Worm (Caenorhabditis elegans) whole organism, young adult: Measurements from ENCODE around the gene VB0395L.1.
A peak's percentile ranks its signal among the peaks of the same experiment; 100 is the strongest.

Source experiments
- B0035.1 ChIP-seq: sonication (generic microtip); optimal IDR thresholded peaks from 2 replicates; lab custom pipeline; 2016; ENCODE audit warnings: missing genetic modification characterization, mild to moderate bottlenecking, missing compliant biosample characterization, missing genotype, missing genetic modification reagents
- F22D6.2 ChIP-seq: sonication (generic microtip); optimal IDR thresholded peaks from 2 replicates; lab custom pipeline; 2016; ENCODE audit warnings: mild to moderate bottlenecking, missing genetic modification characterization, missing compliant biosample characterization
- F33H1.4 ChIP-seq: fragments of 200-800 bp; sonication (Bioruptor generic); IDR thresholded peaks from 2 replicates; pipeline ENCODE4 v1.3.6; 2022; ENCODE audit warnings: missing genetic modification reagents, missing genetic modification characterization, missing compliant biosample characterization
- F39B2.1 ChIP-seq: fragments of 200-800 bp; sonication (Bioruptor generic); IDR thresholded peaks from 2 replicates; pipeline ENCODE4 v1.3.6; 2022; ENCODE audit warnings: missing genetic modification reagents, missing genetic modification characterization, missing compliant biosample characterization
- F49E8.2 ChIP-seq: sonication (generic microtip); optimal IDR thresholded peaks from 3 replicates; lab custom pipeline; 2017; ENCODE audit warnings: missing genetic modification characterization, mild to moderate bottlenecking, missing compliant biosample characterization, antibody characterized with exemption, moderate library complexity; ENCODE audit not compliant: insufficient read depth
- F52B5.7 ChIP-seq: sonication (generic microtip); optimal IDR thresholded peaks from 2 replicates; lab custom pipeline; 2016; ENCODE audit warnings: mild to moderate bottlenecking, missing genetic modification characterization, missing compliant biosample characterization
- F57A8.1 ChIP-seq: fragments of 200-800 bp; sonication (Bioruptor generic); optimal IDR thresholded peaks from 2 replicates; lab custom pipeline; 2018; ENCODE audit warnings: mild to moderate bottlenecking, missing genetic modification characterization, moderate library complexity, missing compliant biosample characterization
- K11D2.4 ChIP-seq: fragments of 200-800 bp; sonication (Bioruptor generic); IDR thresholded peaks from 2 replicates; pipeline ENCODE4 v1.3.6; 2022; ENCODE audit warnings: missing genetic modification reagents, missing genetic modification characterization, missing compliant biosample characterization
- Y53G8AR.9 ChIP-seq: fragments of 200-800 bp; sonication (Bioruptor generic); conservative IDR thresholded peaks from 2 replicates; pipeline ENCODE4 v1.3.6; 2022; ENCODE audit warnings: missing genetic modification reagents, missing genetic modification characterization, missing compliant biosample characterization
- ZK185.1 ChIP-seq: sonication (generic microtip); optimal IDR thresholded peaks from 2 replicates; lab custom pipeline; 2016; ENCODE audit warnings: mild to moderate bottlenecking, missing genetic modification characterization, missing compliant biosample characterization; ENCODE audit not compliant: poor library complexity, severe bottlenecking
- athp-1 ChIP-seq: sonication (generic microtip); optimal IDR thresholded peaks from 2 replicates; lab custom pipeline; 2017; ENCODE audit warnings: mild to moderate bottlenecking, missing genetic modification characterization, missing compliant biosample characterization
- ceh-91 ChIP-seq: fragments of 200-800 bp; sonication (Bioruptor generic); IDR thresholded peaks from 2 replicates; pipeline ENCODE4 v1.3.6; 2022; ENCODE audit warnings: missing genetic modification reagents, missing genetic modification characterization, missing compliant biosample characterization
- dox-1 ChIP-seq: fragments of 200-800 bp; sonication (Bioruptor generic); IDR thresholded peaks from 2 replicates; pipeline ENCODE4 v1.3.6; 2022; ENCODE audit warnings: missing genetic modification reagents, missing genetic modification characterization, missing compliant biosample characterization
- dpff-1 ChIP-seq: sonication (generic microtip); optimal IDR thresholded peaks from 2 replicates; lab custom pipeline; 2017; ENCODE audit warnings: mild to moderate bottlenecking, missing genetic modification characterization, missing compliant biosample characterization
- efl-1 ChIP-seq: fragments of 150-350 bp; optimal IDR thresholded peaks from 2 replicates; lab custom pipeline; 2014; ENCODE audit warnings: missing biosample characterization, missing genetic modification reagents, missing genetic modification characterization
- egrh-3 ChIP-seq: fragments of 200-800 bp; sonication (Bioruptor generic); IDR thresholded peaks from 2 replicates; pipeline ENCODE4 v1.3.6; 2022; ENCODE audit warnings: missing genetic modification reagents, missing genetic modification characterization, missing compliant biosample characterization
- ets-4 ChIP-seq: fragments of 200-800 bp; sonication (Bioruptor generic); optimal IDR thresholded peaks from 2 replicates; lab custom pipeline; 2018; ENCODE audit warnings: mild to moderate bottlenecking, missing genetic modification characterization, missing compliant biosample characterization
- fkh-3 ChIP-seq: sonication (generic microtip); optimal IDR thresholded peaks from 2 replicates; lab custom pipeline; 2016; ENCODE audit warnings: mild to moderate bottlenecking, missing genetic modification characterization, missing compliant biosample characterization
- gei-17 ChIP-seq: fragments of 200-800 bp; sonication (Bioruptor generic); optimal IDR thresholded peaks from 2 replicates; lab custom pipeline; 2018; ENCODE audit warnings: mild to moderate bottlenecking, missing genetic modification characterization, missing compliant biosample characterization
- him-1 ChIP-seq: sonication (generic microtip); optimal IDR thresholded peaks from 2 replicates; lab custom pipeline; 2016; ENCODE audit warnings: missing genotype, missing genetic modification reagents, missing genetic modification characterization, missing compliant biosample characterization
- hmg-1.2 ChIP-seq: fragments of 200-800 bp; sonication (Bioruptor generic); IDR thresholded peaks from 2 replicates; pipeline ENCODE4 v1.3.6; 2022; ENCODE audit warnings: missing genetic modification reagents, missing genetic modification characterization, missing compliant biosample characterization
- lin-35 ChIP-seq, 3 experiments: fragments of 150-350 bp in 2 of 3; sonication (generic microtip) in 1 of 3; optimal IDR thresholded peaks; 2 replicates each; lab custom pipeline; 2014 to 2018; ENCODE audit warnings: missing biosample characterization in 3 of 3, missing genetic modification characterization in 3 of 3, missing genetic modification reagents in 3 of 3
- lin-54 ChIP-seq: fragments of 200-800 bp; sonication (Bioruptor generic); optimal IDR thresholded peaks from 2 replicates; lab custom pipeline; 2018; ENCODE audit warnings: mild to moderate bottlenecking, missing genetic modification characterization, missing compliant biosample characterization
- madf-6 ChIP-seq: fragments of 200-800 bp; sonication (Bioruptor generic); IDR thresholded peaks from 2 replicates; pipeline ENCODE4 v1.3.6; 2022; ENCODE audit warnings: missing genetic modification reagents, missing genetic modification characterization, missing compliant biosample characterization
- mcd-1 ChIP-seq: fragments of 200-800 bp; sonication (Bioruptor generic); IDR thresholded peaks from 2 replicates; pipeline ENCODE4 v1.3.6; 2022; ENCODE audit warnings: missing genetic modification reagents, missing genetic modification characterization, missing compliant biosample characterization
- mel-28 ChIP-seq: sonication (generic microtip); optimal IDR thresholded peaks from 2 replicates; lab custom pipeline; 2016; ENCODE audit warnings: borderline replicate concordance, mild to moderate bottlenecking, missing genetic modification characterization, missing compliant biosample characterization
- mes-4 ChIP-seq: sonication (generic microtip); optimal IDR thresholded peaks from 2 replicates; lab custom pipeline; 2016; ENCODE audit warnings: missing genotype, missing genetic modification characterization, missing compliant biosample characterization
- nfya-2 ChIP-seq: fragments of 200-800 bp; sonication (Bioruptor generic); IDR thresholded peaks from 2 replicates; pipeline ENCODE4 v1.3.6; 2022; ENCODE audit warnings: missing genetic modification reagents, missing genetic modification characterization, missing compliant biosample characterization
- nhr-120 ChIP-seq: fragments of 200-800 bp; sonication (Bioruptor generic); IDR thresholded peaks from 2 replicates; pipeline ENCODE4 v1.3.6; 2022; ENCODE audit warnings: missing genetic modification characterization, missing compliant biosample characterization
- pha-4 ChIP-seq: fragments of 150-350 bp; sonication (generic microtip); optimal IDR thresholded peaks from 2 replicates; lab custom pipeline; 2014; ENCODE audit warnings: missing biosample characterization, missing genetic modification reagents, missing genetic modification characterization
- rcor-1 ChIP-seq: fragments of 200-800 bp; sonication (Bioruptor generic); IDR thresholded peaks from 2 replicates; pipeline ENCODE4 v1.3.6; 2022; ENCODE audit warnings: missing genetic modification reagents, missing genetic modification characterization, missing compliant biosample characterization
- sdz-38 ChIP-seq: sonication (generic microtip); optimal IDR thresholded peaks from 2 replicates; lab custom pipeline; 2016; ENCODE audit warnings: missing genotype, missing genetic modification characterization, missing compliant biosample characterization
- sea-2 ChIP-seq: fragments of 200-800 bp; sonication (Bioruptor generic); IDR thresholded peaks from 2 replicates; pipeline ENCODE4 v1.3.6; 2022; ENCODE audit warnings: missing genetic modification characterization, missing compliant biosample characterization
- snpc-3.4 ChIP-seq: sonication (generic microtip); optimal IDR thresholded peaks from 2 replicates; lab custom pipeline; 2017; ENCODE audit warnings: missing genetic modification characterization, mild to moderate bottlenecking, missing compliant biosample characterization, antibody characterized with exemption, moderate library complexity, missing genotype, missing genetic modification reagents
- snpc-4 ChIP-seq, 5 experiments: fragments of 150-350 bp in 1 of 5; sonication (generic microtip) in 4 of 5; optimal IDR thresholded peaks; 2 replicates each; lab custom pipeline; 2014 to 2018; ENCODE audit warnings: missing genetic modification characterization in 5 of 5, missing biosample characterization in 3 of 5, antibody characterized with exemption in 2 of 5, mild to moderate bottlenecking in 2 of 5, missing compliant biosample characterization in 2 of 5, missing genotype in 2 of 5, moderate library complexity in 2 of 5, missing genetic modification reagents in 1 of 5
- tbp1 ChIP-seq: fragments of 200-800 bp; sonication (Bioruptor generic); optimal IDR thresholded peaks from 2 replicates; lab custom pipeline; 2018; ENCODE audit warnings: mild to moderate bottlenecking, missing genetic modification characterization, missing compliant biosample characterization
- tbx-9 ChIP-seq: sonication (generic microtip); optimal IDR thresholded peaks from 2 replicates; lab custom pipeline; 2016; ENCODE audit warnings: borderline replicate concordance, missing genetic modification characterization, inconsistent platforms, missing compliant biosample characterization
- zfh-2 ChIP-seq: fragments of 200-800 bp; sonication (Bioruptor generic); conservative IDR thresholded peaks from 2 replicates; pipeline ENCODE4 v1.3.6; 2022; ENCODE audit warnings: missing genetic modification reagents, missing genetic modification characterization, missing compliant biosample characterization
- ztf-18 ChIP-seq: sonication (generic microtip); optimal IDR thresholded peaks from 2 replicates; lab custom pipeline; 2016; ENCODE audit warnings: missing genotype, mild to moderate bottlenecking, missing genetic modification characterization, missing compliant biosample characterization
- ztf-3 ChIP-seq: fragments of 200-800 bp; sonication (Bioruptor generic); optimal IDR thresholded peaks from 2 replicates; lab custom pipeline; 2018; ENCODE audit warnings: mild to moderate bottlenecking, missing genetic modification characterization, missing compliant biosample characterization

The VB0395L.1 gene

ce11 chrX:16056404-16056803 is 39.6 kb upstream of the VB0395L.1 start (continued):
- TF ChIP-seq Y53G8AR.9 (GFP tag; lab: Robert Waterston, UW) (peak; percentile 97), zfh-2 (GFP tag; lab: Robert Waterston, UW) (peak; percentile 90), fkh-3 (no peak), mcd-1 (GFP tag; lab: Robert Waterston, UW) (peak; percentile 91), nfya-2 (no peak), ZK185.1 (tag; lab: Kevin White, UChicago) (peak; percentile 98), sdz-38 (no peak), F52B5.7 (tag; lab: Kevin White, UChicago) (peak; percentile 91), ets-4 (peak; percentile 85), F33H1.4 (GFP tag; lab: Robert Waterston, UW) (peak; percentile 36), F39B2.1 (GFP tag; lab: Robert Waterston, UW) (no peak), mel-28 (tag; lab: Kevin White, UChicago) (peak; percentile 78), K11D2.4 (peak; percentile 99), pha-4 (tag; lab: Kevin White, UChicago) (peak; percentile 64), B0035.1 (tag; lab: Kevin White, UChicago) (peak; percentile 94), ztf-18 (tag; lab: Kevin White, UChicago) (peak; percentile 68), dox-1 (GFP tag; lab: Robert Waterston, UW) (peak; percentile 98), lin-54 (GFP tag; lab: Kevin White, UChicago) (peak; percentile 93), ztf-3 (GFP tag; lab: Kevin White, UChicago) (peak; percentile 90), F49E8.2 (tag; lab: Kevin White, UChicago) (no peak), madf-6 (no peak), egrh-3 (GFP tag; lab: Robert Waterston, UW) (peak; percentile 58), F22D6.2 (peak; percentile 97), ceh-91 (GFP tag; lab: Robert Waterston, UW) (no peak), tbp1 (peak; percentile 78), him-1 (no peak), hmg-1.2 (GFP tag; lab: Robert Waterston, UW) (peak; percentile 84; the same call in 1 of the 2 replicates), athp-1 (tag; lab: Kevin White, UChicago) (peak; percentile 56), mes-4 (tag; lab: Kevin White, UChicago) (no peak), nhr-120 (GFP tag; lab: Robert Waterston, UW) (no peak), efl-1 (GFP tag; lab: Kevin White, UChicago) (no peak), F57A8.1 (GFP tag; lab: Kevin White, UChicago) (peak; percentile 80)

DNA sequence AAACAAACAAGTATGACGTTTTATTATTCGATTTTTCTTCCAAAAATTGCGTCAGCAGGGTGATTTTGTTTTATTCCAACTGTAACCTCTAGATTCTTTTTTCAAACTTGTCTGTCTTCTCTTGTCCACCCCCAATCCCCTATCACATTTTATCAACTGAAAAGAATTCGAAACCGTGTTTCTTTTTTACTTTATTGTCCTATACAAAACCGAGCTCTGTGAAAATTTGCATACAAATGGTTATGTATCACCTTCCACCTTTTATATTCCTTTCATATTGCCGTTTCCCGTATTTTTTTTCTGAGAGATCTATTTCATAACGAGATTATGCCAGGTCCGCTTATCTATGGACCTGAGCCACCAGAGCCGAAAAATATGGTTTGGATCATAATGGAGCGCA is 38.5 kb upstream of the VB0395L.1 start, which contains the start of gene T27A8.7:
TSS of gene T27A8.7 (plus strand) at position 301 of the 400 bp plus-strand sequence.
- no peak for TF ChIP-seq ets-4
- TF ChIP-seq lin-35 (GFP tag; optimal IDR thresholded peaks at IDR 0.05; lab: Kevin White, UChicago) = no peak

ce11 chrX:16049573-16049972 is 32.8 kb upstream of the VB0395L.1 start, which contains the start of gene cpd-2:
Gene cpd-2, plus strand, starts transcription at chrX:16049873.
- TF ChIP-seq snpc-3.4 (tag; lab: Kevin White, UChicago) (no peak), pha-4 (tag; lab: Kevin White, UChicago) (no peak), rcor-1 (no peak), gei-17 (GFP tag; lab: Kevin White, UChicago) (no peak), dpff-1 (tag; lab: Kevin White, UChicago) (no peak), tbx-9 (tag; lab: Kevin White, UChicago) (no peak), snpc-4 (GFP tag; optimal IDR thresholded peaks at IDR 0.05; lab: Kevin White, UChicago) (no peak), snpc-4 (tag; optimal IDR thresholded peaks at IDR 0.05; lab: Kevin White, UChicago) (no peak), sea-2 (no peak)
